Worm (Caenorhabditis elegans) whole organism, L4 larva: Measurements from ENCODE around the gene srg-20.
A peak's percentile ranks its signal among the peaks of the same experiment; 100 is the strongest.

ENCODE experiments used
- D1046.2 ChIP-seq: fragments of 200-800 bp; sonication (Bioruptor generic); IDR thresholded peaks from 2 replicates; pipeline ENCODE4 v1.3.6; 2022; ENCODE audit warnings: missing genetic modification characterization, missing compliant biosample characterization
- F37D6.2 ChIP-seq: sonication (generic microtip); optimal IDR thresholded peaks from 2 replicates; lab custom pipeline; 2016; ENCODE audit warnings: mild to moderate bottlenecking, missing genetic modification characterization, missing compliant biosample characterization
- F49E8.2 ChIP-seq: sonication (generic microtip); optimal IDR thresholded peaks from 2 replicates; lab custom pipeline; 2016; ENCODE audit warnings: missing compliant biosample characterization, mild to moderate bottlenecking, missing genetic modification characterization, borderline replicate concordance
- Y105C5A.15 ChIP-seq: fragments of 200-800 bp; sonication (Bioruptor generic); IDR thresholded peaks from 2 replicates; pipeline ENCODE4 v1.3.6; 2022; ENCODE audit warnings: missing genetic modification characterization, missing compliant biosample characterization
- aha-1 ChIP-seq: fragments of 150-350 bp; peaks from one replicate; lab custom pipeline; 2014; ENCODE audit warnings: missing biosample characterization, missing genetic modification characterization
- ceh-82 ChIP-seq: sonication (generic microtip); optimal IDR thresholded peaks from 2 replicates; lab custom pipeline; 2017; ENCODE audit warnings: missing biosample characterization, missing genetic modification characterization
- cey-2 ChIP-seq: sonication (generic microtip); optimal IDR thresholded peaks from 3 replicates; lab custom pipeline; 2017; ENCODE audit warnings: missing genetic modification characterization, mild to moderate bottlenecking, missing compliant biosample characterization, antibody characterized with exemption, borderline replicate concordance; ENCODE audit not compliant: insufficient read depth
- daf-19 ChIP-seq: fragments of 200-800 bp; sonication (Bioruptor generic); conservative IDR thresholded peaks from 2 replicates; pipeline ENCODE4 v1.3.6; 2022; ENCODE audit warnings: missing genetic modification characterization, missing compliant biosample characterization
- daf-8 ChIP-seq: fragments of 200-800 bp; sonication (Bioruptor generic); IDR thresholded peaks from 2 replicates; pipeline ENCODE4 v1.3.6; 2022; ENCODE audit warnings: missing genetic modification characterization, missing compliant biosample characterization
- dmd-6 ChIP-seq: fragments of 200-800 bp; sonication (Bioruptor generic); IDR thresholded peaks from 2 replicates; pipeline ENCODE4 v1.3.6; 2022; ENCODE audit warnings: missing genetic modification reagents, missing genetic modification characterization, missing compliant biosample characterization
- dmd-9 ChIP-seq: fragments of 200-800 bp; sonication (Bioruptor generic); IDR thresholded peaks from 2 replicates; pipeline ENCODE4 v1.3.6; 2022; ENCODE audit warnings: missing genetic modification reagents, missing genetic modification characterization, missing compliant biosample characterization
- dpl-1 ChIP-seq: fragments of 150-350 bp; optimal IDR thresholded peaks from 2 replicates; lab custom pipeline; 2014; ENCODE audit warnings: missing biosample characterization, missing genetic modification reagents, missing genetic modification characterization
- dve-1 ChIP-seq: sonication (generic microtip); optimal IDR thresholded peaks from 2 replicates; lab custom pipeline; 2017; ENCODE audit warnings: antibody characterized with exemption, mild to moderate bottlenecking, missing genetic modification characterization, missing compliant biosample characterization; ENCODE audit not compliant: insufficient read depth
- hlh-11 ChIP-seq: fragments of 200-800 bp; sonication (Bioruptor generic); optimal IDR thresholded peaks from 2 replicates; lab custom pipeline; 2018; ENCODE audit warnings: mild to moderate bottlenecking, missing genetic modification characterization, missing compliant biosample characterization
- hmg-1.1 ChIP-seq: fragments of 200-800 bp; sonication (Bioruptor generic); IDR thresholded peaks from 2 replicates; pipeline ENCODE4 v1.3.6; 2022; ENCODE audit warnings: missing genetic modification reagents, missing genetic modification characterization, missing compliant biosample characterization
- jun-1 ChIP-seq: fragments of 150-350 bp; optimal IDR thresholded peaks from 2 replicates; lab custom pipeline; 2014; ENCODE audit warnings: missing biosample characterization, missing genetic modification reagents, missing genetic modification characterization
- lin-13 ChIP-seq: fragments of 150-350 bp; optimal IDR thresholded peaks from 2 replicates; lab custom pipeline; 2014; ENCODE audit warnings: missing biosample characterization, missing genetic modification reagents, missing genetic modification characterization
- lin-15B ChIP-seq: fragments of 150-350 bp; sonication (generic microtip); optimal IDR thresholded peaks from 3 replicates; lab custom pipeline; 2014; ENCODE audit warnings: missing biosample characterization, missing genetic modification characterization
- lin-39 ChIP-seq: fragments of 150-350 bp; optimal IDR thresholded peaks from 2 replicates; lab custom pipeline; 2014; ENCODE audit warnings: missing biosample characterization, missing genetic modification reagents, missing genetic modification characterization
- lir-3 ChIP-seq: sonication (generic microtip); optimal IDR thresholded peaks from 2 replicates; lab custom pipeline; 2016; ENCODE audit warnings: mild to moderate bottlenecking, missing genetic modification characterization, missing compliant biosample characterization
- madf-5 ChIP-seq, 2 experiments: fragments of 200-800 bp; sonication (Bioruptor generic); IDR thresholded peaks; 2 replicates each; pipeline ENCODE4 v1.3.6; 2022; ENCODE audit warnings: missing compliant biosample characterization in 2 of 2, missing genetic modification characterization in 2 of 2
- madf-9 ChIP-seq: fragments of 200-800 bp; sonication (Bioruptor generic); conservative IDR thresholded peaks from 2 replicates; pipeline ENCODE4 v1.3.6; 2022; ENCODE audit warnings: missing genetic modification reagents, missing genetic modification characterization, missing compliant biosample characterization
- mdt-29 ChIP-seq: fragments of 200-800 bp; sonication (Bioruptor generic); IDR thresholded peaks from 2 replicates; pipeline ENCODE4 v1.3.6; 2022; ENCODE audit warnings: missing genetic modification reagents, missing genetic modification characterization, missing compliant biosample characterization
- mes-2 ChIP-seq: sonication (generic microtip); optimal IDR thresholded peaks from 2 replicates; lab custom pipeline; 2016; ENCODE audit warnings: missing genotype, mild to moderate bottlenecking, missing genetic modification characterization, missing compliant biosample characterization; ENCODE audit not compliant: poor library complexity, severe bottlenecking
- mxl-2 ChIP-seq: fragments of 200-800 bp; sonication (Bioruptor generic); conservative IDR thresholded peaks from 2 replicates; pipeline ENCODE4 v1.3.6; 2022; ENCODE audit warnings: missing genetic modification reagents, missing genetic modification characterization, missing compliant biosample characterization
- nhr-102 ChIP-seq: sonication (generic microtip); optimal IDR thresholded peaks from 2 replicates; lab custom pipeline; 2016; ENCODE audit warnings: mild to moderate bottlenecking, missing genetic modification characterization, moderate library complexity, missing compliant biosample characterization
- nhr-11 ChIP-seq: fragments of 150-350 bp; optimal IDR thresholded peaks from 2 replicates; lab custom pipeline; 2014; ENCODE audit warnings: missing biosample characterization, missing genetic modification characterization
- nhr-111 ChIP-seq: fragments of 200-800 bp; sonication (Bioruptor generic); optimal IDR thresholded peaks from 2 replicates; lab custom pipeline; 2018; ENCODE audit warnings: mild to moderate bottlenecking, missing genetic modification characterization, missing compliant biosample characterization
- nhr-28 ChIP-seq: fragments of 150-350 bp; optimal IDR thresholded peaks from 2 replicates; lab custom pipeline; 2014; ENCODE audit warnings: missing biosample characterization, missing genetic modification characterization
- nhr-41 ChIP-seq: fragments of 200-800 bp; sonication (Bioruptor generic); IDR thresholded peaks from 2 replicates; pipeline ENCODE4 v1.3.6; 2022; ENCODE audit warnings: missing genetic modification reagents, missing genetic modification characterization, missing compliant biosample characterization
- nhr-42 ChIP-seq: fragments of 200-800 bp; sonication (Bioruptor generic); IDR thresholded peaks from 2 replicates; pipeline ENCODE4 v1.3.6; 2022; ENCODE audit warnings: missing genetic modification characterization, missing compliant biosample characterization
- nhr-48 ChIP-seq: sonication (generic microtip); optimal IDR thresholded peaks from 2 replicates; lab custom pipeline; 2016; ENCODE audit warnings: mild to moderate bottlenecking, missing genetic modification characterization, missing compliant biosample characterization
- nhr-76 ChIP-seq: fragments of 150-350 bp; optimal IDR thresholded peaks from 2 replicates; lab custom pipeline; 2014; ENCODE audit warnings: missing biosample characterization, missing genetic modification characterization
- nhr-77 ChIP-seq: fragments of 150-350 bp; optimal IDR thresholded peaks from 2 replicates; lab custom pipeline; 2014; ENCODE audit warnings: missing biosample characterization, missing genetic modification characterization
- pqm-1 ChIP-seq: sonication (generic microtip); optimal IDR thresholded peaks from 2 replicates; lab custom pipeline; 2017; ENCODE audit warnings: missing biosample characterization, missing genetic modification characterization
- snpc-4 ChIP-seq: fragments of 150-350 bp; optimal IDR thresholded peaks from 2 replicates; lab custom pipeline; 2014; ENCODE audit warnings: missing biosample characterization, missing genetic modification characterization
- tag-97 ChIP-seq: fragments of 200-800 bp; sonication (Bioruptor generic); IDR thresholded peaks from 2 replicates; pipeline ENCODE4 v1.3.6; 2022; ENCODE audit warnings: missing genetic modification characterization, missing compliant biosample characterization
- tra-1 ChIP-seq: fragments of 200-800 bp; sonication (Bioruptor generic); IDR thresholded peaks from 2 replicates; pipeline ENCODE4 v1.3.6; 2022; ENCODE audit warnings: missing genetic modification reagents, missing genetic modification characterization, missing compliant biosample characterization
- unc-39 ChIP-seq: sonication (generic microtip); optimal IDR thresholded peaks from 2 replicates; lab custom pipeline; 2017; ENCODE audit warnings: missing biosample characterization, missing genetic modification characterization
- unc-62 ChIP-seq, 3 experiments: fragments of 150-350 bp in 1 of 3; sonication (generic microtip); optimal IDR thresholded peaks in 2 of 3; peaks in 1 of 3; 1 replicate in 1 of 3; 2 replicates in 2 of 3; lab custom pipeline; 2014 to 2017; ENCODE audit warnings: missing biosample characterization in 3 of 3, missing genetic modification characterization in 3 of 3, missing genetic modification reagents in 3 of 3, missing genotype in 1 of 3
- zfp-3 ChIP-seq: fragments of 200-800 bp; sonication (Bioruptor generic); conservative IDR thresholded peaks from 2 replicates; pipeline ENCODE4 v1.3.6; 2022; ENCODE audit warnings: missing genetic modification reagents, missing genetic modification characterization, missing compliant biosample characterization
- zip-11 ChIP-seq: fragments of 200-800 bp; sonication (Bioruptor generic); IDR thresholded peaks from 2 replicates; pipeline ENCODE4 v1.3.6; 2022; ENCODE audit warnings: missing genetic modification characterization, missing compliant biosample characterization
- ztf-11 ChIP-seq: fragments of 150-350 bp; optimal IDR thresholded peaks from 2 replicates; lab custom pipeline; 2014; ENCODE audit warnings: missing biosample characterization, missing genetic modification characterization

The srg-20 gene

DNA sequence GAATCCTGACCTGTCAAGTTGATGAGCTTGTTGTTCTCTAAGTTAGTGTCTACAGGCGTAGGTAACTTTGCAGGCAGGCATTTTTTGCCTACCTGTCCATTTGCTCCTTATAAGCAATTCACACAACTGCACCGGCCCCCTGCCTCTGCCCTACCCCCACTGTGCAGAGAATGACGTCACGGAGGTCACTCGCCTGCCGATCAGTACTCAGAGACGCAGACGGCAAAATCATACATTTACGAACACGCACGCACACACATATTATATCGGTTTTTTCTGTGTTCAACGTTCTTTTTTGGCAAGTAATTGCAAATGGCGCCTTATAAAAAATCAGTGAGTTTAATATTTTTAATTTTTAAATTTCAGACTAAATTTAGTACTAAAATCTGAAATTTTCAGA, 27.0 kb downstream of the srg-20 start, which contains the start of gene duxl-1 (continued):
- TF ChIP-seq lin-39 (tag; lab: Kevin White, UChicago) (no peak), mes-2 (peak; percentile 71), dmd-9 (GFP tag; lab: Robert Waterston, UW) (no peak), unc-62 (GFP tag; optimal IDR thresholded peaks at IDR 0.05 in 1 of 2; lab: Kevin White, UChicago) (peak in 1 of 2 experiments; percentile 81), unc-62 (tag; optimal IDR thresholded peaks at IDR 0.05; lab: Kevin White, UChicago) (no peak), tag-97 (no peak), nhr-11 (no peak), ztf-11 (tag; lab: Kevin White, UChicago) (no peak), F37D6.2 (tag; lab: Kevin White, UChicago) (no peak), lir-3 (tag; lab: Kevin White, UChicago) (no peak), nhr-41 (GFP tag; lab: Robert Waterston, UW) (peak; percentile 50; the same call in 1 of the 2 replicates), daf-19 (GFP tag; lab: Robert Waterston, UW) (no peak), nhr-28 (tag; lab: Kevin White, UChicago) (peak; percentile 36), nhr-48 (tag; lab: Kevin White, UChicago) (peak; percentile 6), nhr-102 (tag; lab: Kevin White, UChicago) (peak; percentile 11), mxl-2 (no peak), nhr-76 (tag; lab: Kevin White, UChicago) (no peak), zip-11 (GFP tag; lab: Robert Waterston, UW) (no peak), pqm-1 (peak; percentile 16), Y105C5A.15 (GFP tag; lab: Robert Waterston, UW) (no peak), cey-2 (no peak), zfp-3 (GFP tag; lab: Robert Waterston, UW) (no peak), madf-5 (GFP tag; IDR thresholded peaks at IDR 0.05; lab: Robert Waterston, UW) (no peak), dmd-6 (peak; percentile 76), dve-1 (tag; lab: Kevin White, UChicago) (no peak), D1046.2 (GFP tag; lab: Robert Waterston, UW) (no peak), snpc-4 (tag; lab: Kevin White, UChicago) (no peak), hlh-11 (tag; lab: Kevin White, UChicago) (peak; percentile 65), hmg-1.1 (GFP tag; lab: Robert Waterston, UW) (peak; percentile 33; the same call in 1 of the 2 replicates)

- TF ChIP-seq unc-62 (GFP tag; optimal IDR thresholded peaks at IDR 0.05 in 1 of 2; lab: Kevin White, UChicago) (peak in 1 of 2 experiments; percentile 49), unc-62 (tag; optimal IDR thresholded peaks at IDR 0.05; lab: Kevin White, UChicago) (no peak), lin-13 (GFP tag; lab: Kevin White, UChicago) (no peak)
- TF ChIP-seq, all 104 proteins: peak for 1
Observed at ce11 chrII:1666025-1666424, 29.5 kb downstream of the srg-20 start, which contains the start of gene srlf-29. Gene srlf-29, plus strand, starts transcription at chrII:1666325.

- TF ChIP-seq tra-1 = no peak
- TF ChIP-seq unc-62 (GFP tag; optimal IDR thresholded peaks at IDR 0.05 in 1 of 2; lab: Kevin White, UChicago) = peak in 1 of 2 experiments; percentile 62
- TF ChIP-seq unc-62 (tag; optimal IDR thresholded peaks at IDR 0.05; lab: Kevin White, UChicago) = no peak
- TF ChIP-seq, all 104 proteins: peak for 1
Observed at ce11 chrII:1668913-1669312, 32.4 kb downstream of the srg-20 start, which contains the start of gene srw-97. Gene srw-97, minus strand, starts transcription at chrII:1669013.

- TF ChIP-seq nhr-76 (tag; lab: Kevin White, UChicago) (no peak), cey-2 (no peak), daf-8 (no peak), F49E8.2 (tag; lab: Kevin White, UChicago) (no peak), jun-1 (tag; lab: Kevin White, UChicago) (no peak), mdt-29 (no peak), ceh-82 (no peak), lin-15B (tag; lab: Kevin White, UChicago) (no peak), aha-1 (tag; lab: Kevin White, UChicago) (peak; percentile 46), nhr-28 (tag; lab: Kevin White, UChicago) (peak; percentile 6), nhr-42 (GFP tag; lab: Robert Waterston, UW) (no peak), nhr-77 (tag; lab: Kevin White, UChicago) (no peak), daf-19 (GFP tag; lab: Robert Waterston, UW) (no peak), tag-97 (no peak), madf-9 (GFP tag; lab: Robert Waterston, UW) (no peak), dpl-1 (GFP tag; lab: Kevin White, UChicago) (no peak), hlh-11 (tag; lab: Kevin White, UChicago) (peak; percentile 25), nhr-111 (no peak), nhr-48 (tag; lab: Kevin White, UChicago) (no peak), unc-39 (tag; lab: Kevin White, UChicago) (no peak)
Observed at ce11 chrII:1670260-1670879, 33.9 kb downstream of the srg-20 start, which contains the start of gene nhx-6. Gene nhx-6, plus strand, starts transcription at chrII:1670829.
